Worm (Caenorhabditis elegans): ENCODE data around the gene E02C12.8.

The E02C12.8 gene

ce11 chrV:9339292-9339691, 34.1 kb downstream of the E02C12.8 start:
- TF ChIP-seq ztf-23 (GFP tag; IDR thresholded peaks at IDR 0.05) (0 out of 2 replicates have a peak, but pooled peaks have one; percentile 8), klf-2 (GFP tag; conservative IDR thresholded peaks at IDR 0.05) (0 out of 2 replicates have a peak, but pooled peaks have one; percentile 15)

DNA sequence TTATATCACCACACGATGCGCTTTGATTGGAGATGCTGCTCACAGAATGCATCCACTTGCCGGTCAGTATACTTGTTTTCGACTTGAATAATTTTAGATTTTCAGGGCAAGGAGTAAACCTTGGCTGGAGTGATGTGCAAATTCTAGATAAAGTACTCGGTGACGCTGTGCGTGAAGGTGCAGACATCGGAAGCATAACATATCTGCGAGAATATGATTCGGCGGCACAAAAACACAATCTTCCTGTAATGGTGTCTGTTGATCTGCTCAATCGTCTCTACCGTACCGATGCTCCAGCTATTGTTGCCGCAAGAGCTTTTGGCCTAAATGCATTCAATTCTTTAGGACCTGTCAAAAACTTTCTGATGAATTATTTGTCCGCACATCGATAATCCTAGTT, 35.0 kb downstream of the E02C12.8 start:
- no peak for TF ChIP-seq med-1 (GFP tag; optimal IDR thresholded peaks at IDR 0.05; ENCODE audit: insufficient read depth)
- no peak for TF ChIP-seq T22C8.4 (GFP tag; IDR thresholded peaks at IDR 0.05)
- TF ChIP-seq ztf-23 (GFP tag; IDR thresholded peaks at IDR 0.05), result no peak
- TF ChIP-seq flt-1 (GFP tag; IDR thresholded peaks at IDR 0.05), result no peak
- TF ChIP-seq tab-1 (GFP tag; IDR thresholded peaks at IDR 0.05), result no peak
- no peak for TF ChIP-seq cog-1 (tag; optimal IDR thresholded peaks at IDR 0.05)
- TF ChIP-seq ztf-29 (GFP tag; IDR thresholded peaks at IDR 0.05), result no peak
- TF ChIP-seq klf-2 (GFP tag; conservative IDR thresholded peaks at IDR 0.05), result no peak
- TF ChIP-seq ref-1 (GFP tag; conservative IDR thresholded peaks at IDR 0.05), result no peak

ce11 chrV:9336462-9336861, 37.0 kb downstream of the E02C12.8 start, which contains the start of gene coq-6:
Gene coq-6, plus strand, starts transcription at chrV:9336762.
- TF ChIP-seq tab-1 (GFP tag; IDR thresholded peaks at IDR 0.05), result no peak

- TF ChIP-seq klf-2 (GFP tag; conservative IDR thresholded peaks at IDR 0.05), result no peak
- no peak for TF ChIP-seq ref-1 (GFP tag; conservative IDR thresholded peaks at IDR 0.05)
- TF ChIP-seq tab-1 (GFP tag; IDR thresholded peaks at IDR 0.05), result no peak
- TF ChIP-seq ztf-23 (GFP tag; IDR thresholded peaks at IDR 0.05), result no peak
- TF ChIP-seq ztf-29 (GFP tag; IDR thresholded peaks at IDR 0.05), result 0 out of 2 replicates have a peak, but pooled peaks have one; percentile 3
Measured at ce11 chrV:9334216-9334615, 39.2 kb downstream of the E02C12.8 start, which contains the start of gene ucp-4. Gene ucp-4, plus strand, starts transcription at chrV:9334298.

DNA sequence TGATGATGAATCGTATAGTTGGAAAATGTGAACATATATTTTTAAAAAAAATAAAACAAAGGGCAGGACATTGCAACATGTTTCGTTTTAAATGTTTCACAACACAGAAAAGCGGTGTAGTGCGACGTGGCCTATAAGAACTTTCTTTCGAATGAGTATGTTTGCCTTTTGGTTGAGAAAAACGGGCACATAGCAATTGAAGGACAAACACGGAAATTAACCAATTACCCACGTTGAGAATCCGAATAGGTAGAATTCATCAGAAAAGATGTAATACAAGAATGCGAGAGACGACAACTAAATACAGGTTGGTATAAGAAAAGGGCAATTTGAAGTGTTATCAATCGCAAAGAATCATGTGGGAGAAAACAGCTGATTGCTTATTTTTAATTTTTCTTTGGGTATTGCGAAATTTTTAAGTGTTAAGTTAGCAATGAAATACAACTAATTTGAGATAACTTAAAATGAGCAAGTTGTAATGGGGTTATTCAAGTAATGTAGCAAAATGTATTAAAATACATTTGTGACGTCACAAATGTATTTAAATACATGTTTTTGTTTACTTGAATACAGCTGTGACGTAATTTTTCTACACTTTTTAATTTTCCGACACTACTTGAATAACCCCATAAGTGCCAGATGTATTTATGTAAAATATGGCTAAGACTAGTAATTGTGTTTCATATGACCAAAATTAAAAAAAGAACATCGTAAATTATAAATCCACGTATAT, 39.9 kb downstream of the E02C12.8 start, which contains the start of gene acl-14:
TSS of gene acl-14 (minus strand) at position 316 of the 733 bp plus-strand sequence.
- no peak for TF ChIP-seq T22C8.4 (GFP tag; IDR thresholded peaks at IDR 0.05)
- no peak for TF ChIP-seq cog-1 (tag; optimal IDR thresholded peaks at IDR 0.05)
- no peak for TF ChIP-seq ref-1 (GFP tag; conservative IDR thresholded peaks at IDR 0.05)
- TF ChIP-seq ztf-29 (GFP tag; IDR thresholded peaks at IDR 0.05), result no peak
- no peak for TF ChIP-seq klf-2 (GFP tag; conservative IDR thresholded peaks at IDR 0.05)
- no peak for TF ChIP-seq tab-1 (GFP tag; IDR thresholded peaks at IDR 0.05)
- TF ChIP-seq ztf-23 (GFP tag; IDR thresholded peaks at IDR 0.05), result no peak
- TF ChIP-seq med-1 (GFP tag; optimal IDR thresholded peaks at IDR 0.05; ENCODE audit: insufficient read depth), result no peak
- TF ChIP-seq flt-1 (GFP tag; IDR thresholded peaks at IDR 0.05), result no peak

DNA sequence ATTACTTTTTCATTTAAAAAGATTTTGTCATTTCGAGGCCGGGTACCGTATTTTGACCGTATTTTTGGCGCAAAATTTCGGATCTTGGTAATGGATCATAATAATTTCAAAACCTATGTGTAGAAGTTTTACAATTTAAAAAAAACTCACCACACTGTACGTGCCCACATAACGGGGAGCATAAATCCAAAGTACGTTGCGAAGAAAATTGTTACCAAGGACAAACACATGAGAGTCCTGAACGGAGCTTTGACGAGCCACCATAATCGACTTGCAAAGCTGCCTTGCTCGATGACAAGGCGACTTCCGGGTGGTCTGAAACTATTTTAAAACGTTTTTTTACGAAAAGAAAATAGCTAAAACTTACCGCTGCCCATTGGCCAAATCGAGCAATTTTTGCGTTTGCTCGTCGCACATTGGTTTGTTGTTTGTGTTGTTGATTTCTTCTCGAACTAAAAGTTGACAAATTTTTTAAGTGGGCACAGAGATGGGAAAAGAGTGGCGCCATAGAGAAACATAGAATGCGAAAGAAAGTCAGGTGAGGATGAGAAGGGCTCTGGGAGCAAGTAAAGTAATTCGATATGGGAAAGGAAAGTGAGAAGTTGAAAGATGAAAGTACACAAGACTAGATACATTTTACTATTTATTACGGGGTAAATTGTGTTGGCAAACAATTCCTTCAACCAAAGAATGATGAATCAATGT, 40.6 kb downstream of the E02C12.8 start:
- TF ChIP-seq tab-1 (GFP tag; IDR thresholded peaks at IDR 0.05) (no peak), med-1 (GFP tag; optimal IDR thresholded peaks at IDR 0.05; ENCODE audit: insufficient read depth) (no peak), ztf-29 (GFP tag; IDR thresholded peaks at IDR 0.05) (no peak), klf-2 (GFP tag; conservative IDR thresholded peaks at IDR 0.05) (no peak), flt-1 (GFP tag; IDR thresholded peaks at IDR 0.05) (no peak), ztf-23 (GFP tag; IDR thresholded peaks at IDR 0.05) (no peak), cog-1 (tag; optimal IDR thresholded peaks at IDR 0.05) (no peak), ref-1 (GFP tag; conservative IDR thresholded peaks at IDR 0.05) (no peak), T22C8.4 (GFP tag; IDR thresholded peaks at IDR 0.05) (no peak)

- TF ChIP-seq klf-2 (GFP tag; conservative IDR thresholded peaks at IDR 0.05), result no peak
- TF ChIP-seq tab-1 (GFP tag; IDR thresholded peaks at IDR 0.05), result no peak
- no peak for TF ChIP-seq T22C8.4 (GFP tag; IDR thresholded peaks at IDR 0.05)
- TF ChIP-seq ref-1 (GFP tag; conservative IDR thresholded peaks at IDR 0.05), result no peak
- no peak for TF ChIP-seq cog-1 (tag; optimal IDR thresholded peaks at IDR 0.05)
- TF ChIP-seq med-1 (GFP tag; optimal IDR thresholded peaks at IDR 0.05; ENCODE audit: insufficient read depth), result no peak
- no peak for TF ChIP-seq ztf-29 (GFP tag; IDR thresholded peaks at IDR 0.05)
- TF ChIP-seq flt-1 (GFP tag; IDR thresholded peaks at IDR 0.05), result no peak
- TF ChIP-seq ztf-23 (GFP tag; IDR thresholded peaks at IDR 0.05), result no peak
Measured at ce11 chrV:9329245-9329979, 44.0 kb downstream of the E02C12.8 start.

DNA sequence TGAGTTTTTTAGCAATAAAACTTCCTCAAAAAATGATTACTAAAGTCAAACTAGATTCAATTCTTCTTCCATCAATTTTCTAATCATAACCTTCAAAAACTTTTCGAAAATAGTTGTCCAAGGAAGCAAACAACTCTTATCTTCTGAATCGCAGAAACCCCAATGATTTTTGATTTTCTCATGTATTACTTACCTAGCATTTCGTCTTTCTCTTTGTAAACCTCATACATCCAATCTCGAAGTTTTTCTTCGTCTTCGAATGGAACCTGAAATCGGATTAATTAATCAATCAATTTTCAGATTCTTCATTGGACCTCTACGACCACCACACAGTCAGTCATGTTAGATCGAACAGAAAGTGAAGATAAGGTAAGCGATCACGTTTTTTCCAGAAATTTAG, 44.7 kb downstream of the E02C12.8 start, which contains the start of gene K07B1.4:
TSS of gene K07B1.4 (plus strand) at position 301 of the 400 bp plus-strand sequence.
- no peak for TF ChIP-seq klf-2 (GFP tag; conservative IDR thresholded peaks at IDR 0.05)

DNA sequence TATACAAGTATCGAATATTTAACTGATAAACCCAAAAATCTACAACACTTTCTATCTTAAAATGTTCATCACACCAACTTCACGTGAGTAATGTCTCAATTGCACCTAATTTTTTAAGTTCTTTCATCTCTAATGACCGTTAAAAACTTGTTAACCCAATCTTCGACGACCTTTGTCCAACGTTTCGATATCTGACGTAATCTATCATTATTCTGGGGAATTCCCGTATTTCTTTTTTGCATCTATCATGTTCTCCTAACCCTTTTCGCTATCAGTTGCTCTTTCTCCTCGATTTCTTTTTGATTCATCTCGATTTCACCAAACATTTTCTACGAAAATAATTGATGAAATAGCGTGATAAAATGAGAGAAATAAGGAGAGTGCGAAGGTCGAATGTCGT, 45.7 kb downstream of the E02C12.8 start:
- TF ChIP-seq ztf-29 (GFP tag; IDR thresholded peaks at IDR 0.05) (no peak), tab-1 (GFP tag; IDR thresholded peaks at IDR 0.05) (no peak), ztf-23 (GFP tag; IDR thresholded peaks at IDR 0.05) (no peak), med-1 (GFP tag; optimal IDR thresholded peaks at IDR 0.05; ENCODE audit: insufficient read depth) (no peak), klf-2 (GFP tag; conservative IDR thresholded peaks at IDR 0.05) (no peak), T22C8.4 (GFP tag; IDR thresholded peaks at IDR 0.05) (no peak), ref-1 (GFP tag; conservative IDR thresholded peaks at IDR 0.05) (no peak), flt-1 (GFP tag; IDR thresholded peaks at IDR 0.05) (no peak), cog-1 (tag; optimal IDR thresholded peaks at IDR 0.05) (no peak)
